Fruit fly (Drosophila melanogaster) whole organism, embryonic: ENCODE data around the gene JIL-1.

Experiments used
- CG10321 ChIP-seq: fragments of 200-800 bp; sonication (Bioruptor generic); IDR thresholded peaks from 2 replicates; pipeline ENCODE4 v1.3.6; 2022; ENCODE audit warnings: missing biosample characterization, missing genetic modification characterization
- CG10366 ChIP-seq: fragments of 200-800 bp; sonication (Bioruptor generic); IDR thresholded peaks from 2 replicates; pipeline ENCODE4 v1.3.6; 2022; ENCODE audit warnings: missing biosample characterization, missing genetic modification characterization
- CG11247 ChIP-seq: fragments of 200-800 bp; sonication (Bioruptor generic); IDR thresholded peaks from 2 replicates; pipeline ENCODE4 v1.3.6; 2022; ENCODE audit warnings: missing biosample characterization, missing genetic modification characterization
- CG1233 ChIP-seq: fragments of 200-800 bp; sonication (Bioruptor generic); optimal IDR thresholded peaks from 4 replicates; lab custom pipeline; 2018; ENCODE audit warnings: missing biosample characterization, mild to moderate bottlenecking, missing genetic modification characterization
- CG12659 ChIP-seq: fragments of 200-800 bp; sonication (Bioruptor generic); optimal IDR thresholded peaks from 3 replicates; lab custom pipeline; 2017; ENCODE audit warnings: mild to moderate bottlenecking, missing biosample characterization, missing genetic modification reagents, missing genetic modification characterization
- CG13296 ChIP-seq: fragments of 200-800 bp; sonication (Bioruptor generic); optimal IDR thresholded peaks from 3 replicates; lab custom pipeline; 2018; ENCODE audit warnings: missing biosample characterization, mild to moderate bottlenecking, missing genetic modification characterization
- CG14667 ChIP-seq: fragments of 200-800 bp; sonication (Bioruptor generic); IDR thresholded peaks from 2 replicates; pipeline ENCODE4 v1.3.6; 2022; ENCODE audit warnings: missing biosample characterization, missing genetic modification characterization
- CG15479 ChIP-seq: fragments of 200-800 bp; sonication (Bioruptor generic); optimal IDR thresholded peaks from 3 replicates; lab custom pipeline; 2019; ENCODE audit warnings: missing biosample characterization, mild to moderate bottlenecking, missing genetic modification characterization, moderate library complexity
- CG18262 ChIP-seq: fragments of 200-800 bp; optimal IDR thresholded peaks from 3 replicates; lab custom pipeline; 2019; ENCODE audit warnings: missing biosample characterization, mild to moderate bottlenecking, missing genetic modification characterization, moderate library complexity
- CG30431 ChIP-seq: fragments of 200-800 bp; sonication (Bioruptor generic); optimal IDR thresholded peaks from 2 replicates; lab custom pipeline; 2017; ENCODE audit warnings: missing biosample characterization, missing genetic modification characterization
- CG33557 ChIP-seq: fragments of 200-800 bp; sonication (Bioruptor generic); optimal IDR thresholded peaks from 2 replicates; lab custom pipeline; 2019; ENCODE audit warnings: missing biosample characterization, mild to moderate bottlenecking, missing genetic modification characterization, moderate library complexity
- CG4282 ChIP-seq: fragments of 200-800 bp; sonication (Bioruptor generic); optimal IDR thresholded peaks from 2 replicates; lab custom pipeline; 2016; ENCODE audit warnings: missing biosample characterization, missing genetic modification characterization
- CG4328 ChIP-seq: fragments of 200-800 bp; sonication (Bioruptor generic); optimal IDR thresholded peaks from 3 replicates; lab custom pipeline; 2017; ENCODE audit warnings: missing biosample characterization, missing genetic modification reagents, missing genetic modification characterization
- CG4854 ChIP-seq: fragments of 200-800 bp; sonication (Bioruptor generic); optimal IDR thresholded peaks from 2 replicates; lab custom pipeline; 2016; ENCODE audit warnings: missing biosample characterization, missing genetic modification characterization, inconsistent platforms
- CG6272 ChIP-seq: fragments of 200-800 bp; sonication (Bioruptor generic); IDR thresholded peaks from 2 replicates; pipeline ENCODE4 v1.3.6; 2022; ENCODE audit warnings: missing biosample characterization, missing genetic modification characterization
- CG7372 ChIP-seq: fragments of 200-800 bp; sonication (Bioruptor generic); IDR thresholded peaks from 2 replicates; pipeline ENCODE4 v1.3.6; 2022; ENCODE audit warnings: missing biosample characterization, missing genetic modification characterization
- CG7556 ChIP-seq: fragments of 200-800 bp; sonication (Bioruptor generic); optimal IDR thresholded peaks from 2 replicates; lab custom pipeline; 2017; ENCODE audit warnings: missing biosample characterization, mild to moderate bottlenecking, missing genetic modification characterization
- CG7963 ChIP-seq: fragments of 200-800 bp; sonication (Bioruptor generic); IDR thresholded peaks from 3 replicates; pipeline ENCODE4 v1.3.6; 2022; ENCODE audit warnings: missing biosample characterization, missing genetic modification characterization; ENCODE audit not compliant: partially characterized antibody
- Dfd ChIP-seq, 2 experiments: fragments of >200 bp; optimal IDR thresholded peaks; 2 replicates each; lab custom pipeline; 2017; ENCODE audit warnings: missing biosample characterization in 2 of 2, missing genetic modification characterization in 2 of 2
- H15 ChIP-seq: fragments of 200-800 bp; sonication (Bioruptor generic); IDR thresholded peaks from 3 replicates; pipeline ENCODE4 v1.3.6; 2022; ENCODE audit warnings: missing biosample characterization, missing genetic modification characterization
- Trl ChIP-seq, 3 experiments: fragments of >200 bp in 2 of 3; fragments of 200-800 bp in 1 of 3; sonication (Bioruptor generic) in 1 of 3; optimal IDR thresholded peaks; 2 replicates in 1 of 3; 3 replicates in 2 of 3; lab custom pipeline; 2016 to 2017; ENCODE audit warnings: missing biosample characterization in 1 of 3, missing genetic modification characterization in 1 of 3
- YL-1 ChIP-seq: fragments of 200-800 bp; sonication (Bioruptor generic); optimal IDR thresholded peaks from 3 replicates; lab custom pipeline; 2017; ENCODE audit warnings: missing biosample characterization, mild to moderate bottlenecking, missing genetic modification characterization
- al ChIP-seq: fragments of 200-800 bp; sonication (Bioruptor generic); IDR thresholded peaks from 2 replicates; pipeline ENCODE4 v1.3.6; 2022; ENCODE audit warnings: missing biosample characterization, missing genetic modification characterization
- ci ChIP-seq: fragments of 200-800 bp; sonication (Bioruptor generic); IDR thresholded peaks from 3 replicates; pipeline ENCODE4 v1.3.6; 2022; ENCODE audit warnings: missing biosample characterization, missing genetic modification characterization
- corto ChIP-seq: fragments of 200-800 bp; sonication (Bioruptor generic); optimal IDR thresholded peaks from 2 replicates; lab custom pipeline; 2016; ENCODE audit warnings: missing biosample characterization, mild to moderate bottlenecking, missing genetic modification characterization, moderate library complexity
- cwo ChIP-seq: fragments of 200-800 bp; sonication (Bioruptor generic); optimal IDR thresholded peaks from 3 replicates; lab custom pipeline; 2017; ENCODE audit warnings: missing biosample characterization, missing genetic modification characterization, mild to moderate bottlenecking, moderate library complexity, missing genetic modification reagents
- da ChIP-seq: fragments of 200-800 bp; sonication (Bioruptor generic); optimal IDR thresholded peaks from 2 replicates; lab custom pipeline; 2016; ENCODE audit warnings: missing biosample characterization, missing genetic modification characterization
- dmrt11E ChIP-seq: fragments of 200-800 bp; sonication (Bioruptor generic); optimal IDR thresholded peaks from 3 replicates; lab custom pipeline; 2018; ENCODE audit warnings: missing biosample characterization, mild to moderate bottlenecking, missing genetic modification characterization, moderate library complexity
- fd102C ChIP-seq: fragments of 200-800 bp; sonication (Bioruptor generic); optimal IDR thresholded peaks from 2 replicates; lab custom pipeline; 2018; ENCODE audit warnings: missing biosample characterization, mild to moderate bottlenecking, missing genetic modification characterization, moderate library complexity
- gce ChIP-seq: fragments of 200-800 bp; sonication (Bioruptor generic); IDR thresholded peaks from 3 replicates; pipeline ENCODE4 v1.3.6; 2022; ENCODE audit warnings: missing biosample characterization, missing genetic modification characterization
- gcm2 ChIP-seq: fragments of 200-800 bp; sonication (Bioruptor generic); optimal IDR thresholded peaks from 2 replicates; lab custom pipeline; 2016; ENCODE audit warnings: missing biosample characterization, missing genetic modification characterization
- hth ChIP-seq: fragments of >200 bp; optimal IDR thresholded peaks from 2 replicates; lab custom pipeline; 2017; ENCODE audit warnings: inconsistent platforms
- lbe ChIP-seq: fragments of 200-800 bp; sonication (Bioruptor generic); optimal IDR thresholded peaks from 2 replicates; lab custom pipeline; 2016; ENCODE audit warnings: missing biosample characterization, mild to moderate bottlenecking, missing genetic modification characterization
- lilli ChIP-seq: fragments of 200-800 bp; sonication (Bioruptor generic); optimal IDR thresholded peaks from 3 replicates; lab custom pipeline; 2016; ENCODE audit warnings: missing biosample characterization, missing genetic modification characterization
- lov ChIP-seq, 2 experiments: fragments of 200-800 bp in 1 of 2; fragments of >200 bp in 1 of 2; sonication (Bioruptor generic) in 1 of 2; IDR thresholded peaks in 1 of 2; optimal IDR thresholded peaks in 1 of 2; 2 replicates in 1 of 2; 3 replicates in 1 of 2; pipeline versions ENCODE4 v1.3.6 to Lab custom; 2017 to 2022; ENCODE audit warnings: missing biosample characterization in 1 of 2, missing genetic modification characterization in 1 of 2
- maf-S ChIP-seq: fragments of 200-800 bp; sonication (Bioruptor generic); optimal IDR thresholded peaks from 2 replicates; lab custom pipeline; 2016; ENCODE audit warnings: missing biosample characterization, missing genetic modification characterization
- sens ChIP-seq: fragments of 200-800 bp; sonication (Bioruptor generic); peaks from one replicate; lab custom pipeline; 2016; ENCODE audit warnings: missing biosample characterization, missing genetic modification characterization
- slbo ChIP-seq: fragments of 200-800 bp; sonication (Bioruptor generic); IDR thresholded peaks from 2 replicates; pipeline ENCODE4 v1.3.6; 2022; ENCODE audit warnings: missing biosample characterization, missing genetic modification characterization
- ssp ChIP-seq: fragments of 200-800 bp; sonication (Bioruptor generic); IDR thresholded peaks from 2 replicates; pipeline ENCODE4 v1.3.6; 2022; ENCODE audit warnings: missing biosample characterization, missing genetic modification characterization
- tap ChIP-seq: fragments of 200-800 bp; optimal IDR thresholded peaks from 3 replicates; lab custom pipeline; 2019; ENCODE audit warnings: missing biosample characterization, mild to moderate bottlenecking, missing genetic modification characterization, moderate library complexity
- z ChIP-seq: fragments of 200-800 bp; sonication (Bioruptor generic); IDR thresholded peaks from 3 replicates; pipeline ENCODE4 v1.3.6; 2022; ENCODE audit warnings: missing biosample characterization, missing genetic modification characterization
- zfh1 ChIP-seq: fragments of 200-800 bp; sonication (Bioruptor generic); IDR thresholded peaks from 3 replicates; pipeline ENCODE4 v1.3.6; 2022; ENCODE audit warnings: missing biosample characterization, missing genetic modification characterization

The JIL-1 gene

dm6 chr3L:11089805-11090440, 3.1 kb downstream of the JIL-1 start (continued):
- TF ChIP-seq al (GFP tag; lab: Robert Waterston, UW) (peak; percentile 47; the same call in 1 of the 2 replicates), CG15479 (GFP tag; lab: Kevin White, UChicago) (peak; percentile 82), gcm2 (peak; percentile 91), CG6272 (peak; percentile 51), lbe (GFP tag; lab: Kevin White, UChicago) (peak; percentile 66), CG7556 (GFP tag; lab: Kevin White, UChicago) (peak; percentile 98), ci (GFP tag; lab: Robert Waterston, UW) (peak; percentile 88), Dfd (GFP tag; optimal IDR thresholded peaks at IDR 0.05; lab: Kevin White, UChicago) (no peak), CG4328 (GFP tag; lab: Kevin White, UChicago) (peak; percentile 44), CG13296 (peak; percentile 90), cwo (GFP tag; lab: Kevin White, UChicago) (peak; percentile 87), H15 (GFP tag; lab: Robert Waterston, UW) (peak; percentile 49), da (GFP tag; lab: Kevin White, UChicago) (peak; percentile 67), CG14667 (GFP tag; lab: Robert Waterston, UW) (peak; percentile 67; the same call in 1 of the 2 replicates), CG12659 (GFP tag; lab: Kevin White, UChicago) (peak; percentile 96), CG10321 (GFP tag; lab: Robert Waterston, UW) (peak; percentile 54; the same call in 1 of the 2 replicates), sens (GFP tag; lab: Kevin White, UChicago) (peak; percentile 99), hth (no peak), CG18262 (tag; lab: Kevin White, UChicago) (peak; percentile 98), fd102C (GFP tag; lab: Kevin White, UChicago) (peak; percentile 93), gce (GFP tag; lab: Robert Waterston, UW) (peak; percentile 59), CG4854 (GFP tag; lab: Kevin White, UChicago) (peak; percentile 73), z (GFP tag; lab: Robert Waterston, UW) (peak; percentile 76; the same call in 1 of the 3 replicates), lilli (GFP tag; lab: Kevin White, UChicago) (peak; percentile 89), CG4282 (GFP tag; lab: Kevin White, UChicago) (peak; percentile 83), dmrt11E (tag; lab: Kevin White, UChicago) (peak; percentile 89), zfh1 (peak; percentile 88), ssp (GFP tag; lab: Robert Waterston, UW) (peak; percentile 68), slbo (GFP tag; lab: Robert Waterston, UW) (peak; percentile 44; the same call in 1 of the 2 replicates), CG30431 (GFP tag; lab: Kevin White, UChicago) (peak; percentile 87), CG7963 (GFP tag; lab: Robert Waterston, UW) (no peak), CG11247 (GFP tag; lab: Robert Waterston, UW) (peak; percentile 58; the same call in 1 of the 2 replicates), CG7372 (GFP tag; lab: Robert Waterston, UW) (peak; percentile 72; the same call in 1 of the 2 replicates), CG33557 (GFP tag; lab: Kevin White, UChicago) (peak; percentile 85), maf-S (GFP tag; lab: Kevin White, UChicago) (peak; percentile 41), CG10366 (GFP tag; lab: Robert Waterston, UW) (peak; percentile 68; the same call in 1 of the 2 replicates), CG1233 (GFP tag; lab: Kevin White, UChicago) (peak; percentile 85), YL-1 (GFP tag; lab: Kevin White, UChicago) (peak; percentile 81), Trl (optimal IDR thresholded peaks at IDR 0.05; lab: Kevin White, UChicago) (no peak), Trl (GFP tag; optimal IDR thresholded peaks at IDR 0.05; lab: Kevin White, UChicago) (peak; percentile 81), corto (GFP tag; lab: Kevin White, UChicago) (peak; percentile 49), tap (peak; percentile 87), lov (optimal IDR thresholded peaks at IDR 0.05; lab: Kevin White, UChicago) (no peak), lov (GFP tag; IDR thresholded peaks at IDR 0.05; lab: Robert Waterston, UW) (peak; percentile 82)
- TF ChIP-seq, all 482 proteins: peak for 404
